Worm (Caenorhabditis elegans): ENCODE measurements around the gene glr-8.

Gene glr-8

ce11 chrX:6520644-6521043, 14.9 kb downstream of the glr-8 start:
- TF ChIP-seq lin-54 (GFP tag; optimal IDR thresholded peaks at IDR 0.05) = peak; percentile 16
- no peak for TF ChIP-seq akir-1 (GFP tag; optimal IDR thresholded peaks at IDR 0.05)
- TF ChIP-seq unc-130 (GFP tag; optimal IDR thresholded peaks at IDR 0.05) = no peak
- no peak for TF ChIP-seq aptf-2 (GFP tag; conservative IDR thresholded peaks at IDR 0.05)
- TF ChIP-seq nhr-80 (tag; optimal IDR thresholded peaks at IDR 0.05) = peak; percentile 52
- no peak for TF ChIP-seq F49E8.2 (tag; optimal IDR thresholded peaks at IDR 0.05; ENCODE audit: insufficient read depth)
- TF ChIP-seq rcor-1 (GFP tag; IDR thresholded peaks at IDR 0.05) = no peak
- TF ChIP-seq tlf-1 (GFP tag; optimal IDR thresholded peaks at IDR 0.05) = no peak
- TF ChIP-seq ets-4 (GFP tag; optimal IDR thresholded peaks at IDR 0.05) = peak; percentile 72
- TF ChIP-seq hsf-1 (GFP tag; IDR thresholded peaks at IDR 0.05) = peak; percentile 11; the same call in 1 of the 2 replicates
- peak; percentile 11; the same call in 1 of the 2 replicates for TF ChIP-seq cebp-1 (GFP tag; IDR thresholded peaks at IDR 0.05)
- peak; percentile 54 for TF ChIP-seq cebp-1 (tag; optimal IDR thresholded peaks at IDR 0.05)
- no peak for TF ChIP-seq ztf-22 (GFP tag; optimal IDR thresholded peaks at IDR 0.05)
- TF ChIP-seq unc-62 (GFP tag; optimal IDR thresholded peaks at IDR 0.05) = peak; percentile 60
- TF ChIP-seq nhr-90 (tag; optimal IDR thresholded peaks at IDR 0.05) = peak; percentile 6
- no peak for TF ChIP-seq repo-1 (tag; optimal IDR thresholded peaks at IDR 0.05)
- TF ChIP-seq let-607 (tag; optimal IDR thresholded peaks at IDR 0.05) = peak in 1 of 2 experiments; percentile 47
- TF ChIP-seq K11D2.4 (GFP tag; IDR thresholded peaks at IDR 0.05) = no peak

- TF ChIP-seq mes-4 (tag; optimal IDR thresholded peaks at IDR 0.05) = no peak
- no peak for TF ChIP-seq ztf-25 (GFP tag; IDR thresholded peaks at IDR 0.05)
- peak; percentile 4 for TF ChIP-seq ztf-3 (GFP tag; optimal IDR thresholded peaks at IDR 0.05)
- TF ChIP-seq snpc-1.1 (tag; optimal IDR thresholded peaks at IDR 0.05; ENCODE audit: insufficient read depth) = no peak
- no peak for TF ChIP-seq sptf-2 (GFP tag; optimal IDR thresholded peaks at IDR 0.05)
- TF ChIP-seq tlf-1 (GFP tag; optimal IDR thresholded peaks at IDR 0.05) = peak; percentile 69
- TF ChIP-seq ceh-27 (GFP tag; optimal IDR thresholded peaks at IDR 0.05) = no peak
- TF ChIP-seq him-1 (tag; optimal IDR thresholded peaks at IDR 0.05) = no peak
- peak; percentile 19; the same call in 1 of the 2 replicates for TF ChIP-seq C17E4.6 (GFP tag; IDR thresholded peaks at IDR 0.05)
- TF ChIP-seq mel-28 (tag; optimal IDR thresholded peaks at IDR 0.05; ENCODE audit: borderline replicate concordance) = no peak
- TF ChIP-seq dpff-1 (tag; optimal IDR thresholded peaks at IDR 0.05) = peak; percentile 58
- peak; percentile 38; the same call in 1 of the 2 replicates for TF ChIP-seq C06A6.2 (GFP tag; conservative IDR thresholded peaks at IDR 0.05)
- TF ChIP-seq lsy-27 (tag; optimal IDR thresholded peaks at IDR 0.05; ENCODE audit: borderline replicate concordance, insufficient read depth) = no peak
- TF ChIP-seq B0035.1 (tag; optimal IDR thresholded peaks at IDR 0.05) = peak; percentile 29
- no peak for TF ChIP-seq B0261.1 (tag; optimal IDR thresholded peaks at IDR 0.05)
- TF ChIP-seq nhr-90 (tag; optimal IDR thresholded peaks at IDR 0.05) = peak; percentile 85
- no peak for TF ChIP-seq F55B11.4 (tag; optimal IDR thresholded peaks at IDR 0.05; ENCODE audit: borderline replicate concordance, insufficient read depth)
- TF ChIP-seq lsl-1 (GFP tag; optimal IDR thresholded peaks at IDR 0.05) = no peak
- TF ChIP-seq F57C9.4 (tag; optimal IDR thresholded peaks at IDR 0.05) = no peak
- TF ChIP-seq hlh-26 (GFP tag; conservative IDR thresholded peaks at IDR 0.05) = no peak
- no peak for TF ChIP-seq F52B5.7 (tag; optimal IDR thresholded peaks at IDR 0.05)
- TF ChIP-seq efl-1 (GFP tag; optimal IDR thresholded peaks at IDR 0.05) = no peak
- TF ChIP-seq unc-62 (GFP tag; optimal IDR thresholded peaks at IDR 0.05) = peak; percentile 66
- TF ChIP-seq aptf-3 (GFP tag; IDR thresholded peaks at IDR 0.05) = no peak
- TF ChIP-seq Y53F4B.3 (GFP tag; IDR thresholded peaks at IDR 0.05) = no peak
- no peak for TF ChIP-seq let-526 (GFP tag; IDR thresholded peaks at IDR 0.05)
- TF ChIP-seq attf-3 (GFP tag; conservative IDR thresholded peaks at IDR 0.05) = no peak
- no peak for TF ChIP-seq athp-1 (tag; optimal IDR thresholded peaks at IDR 0.05)
- no peak for TF ChIP-seq attf-6 (GFP tag; IDR thresholded peaks at IDR 0.05)
- TF ChIP-seq F49E8.2 (tag; optimal IDR thresholded peaks at IDR 0.05; ENCODE audit: insufficient read depth) = no peak
- TF ChIP-seq rcor-1 (GFP tag; IDR thresholded peaks at IDR 0.05) = no peak
- TF ChIP-seq gei-17 (GFP tag; optimal IDR thresholded peaks at IDR 0.05) = peak; percentile 55
- TF ChIP-seq ceh-91 (GFP tag; IDR thresholded peaks at IDR 0.05) = no peak
- TF ChIP-seq Y56A3A.18 (GFP tag; IDR thresholded peaks at IDR 0.05) = peak; percentile 84
Observed at ce11 chrX:6522634-6523070, 16.9 kb downstream of the glr-8 start.
